Worm (Caenorhabditis elegans) whole organism, mixed stage, embryonic: ENCODE measurements around the gene Y69A2AR.46.

Source experiments
- M03D4.4 ChIP-seq: sonication (generic microtip); optimal IDR thresholded peaks from 2 replicates; lab custom pipeline; 2017; ENCODE audit warnings: mild to moderate bottlenecking, missing genetic modification characterization, missing compliant biosample characterization
- bed-3 ChIP-seq: fragments of 200-800 bp; sonication (Bioruptor generic); optimal IDR thresholded peaks from 3 replicates; lab custom pipeline; 2018; ENCODE audit warnings: mild to moderate bottlenecking, missing genetic modification characterization, moderate library complexity, missing compliant biosample characterization
- blmp-1 ChIP-seq: fragments of 150-350 bp; optimal IDR thresholded peaks from 2 replicates; lab custom pipeline; 2014; ENCODE audit warnings: missing biosample characterization, missing genetic modification characterization
- ceh-39 ChIP-seq: fragments of 150-350 bp; optimal IDR thresholded peaks from 2 replicates; lab custom pipeline; 2014; ENCODE audit warnings: missing biosample characterization, missing genetic modification characterization
- ceh-83 ChIP-seq: fragments of 200-800 bp; sonication (Bioruptor generic); optimal IDR thresholded peaks from 2 replicates; lab custom pipeline; 2018; ENCODE audit warnings: mild to moderate bottlenecking, missing genetic modification characterization, missing compliant biosample characterization
- ces-1 ChIP-seq: fragments of 150-350 bp; optimal IDR thresholded peaks from 2 replicates; lab custom pipeline; 2014; ENCODE audit warnings: missing biosample characterization, missing genetic modification reagents, missing genetic modification characterization
- cnd-1 ChIP-seq: fragments of 200-800 bp; sonication (Bioruptor generic); optimal IDR thresholded peaks from 2 replicates; lab custom pipeline; 2018; ENCODE audit warnings: mild to moderate bottlenecking, missing genetic modification characterization, missing compliant biosample characterization
- drap-1 ChIP-seq: fragments of 200-800 bp; sonication (Bioruptor generic); optimal IDR thresholded peaks from 3 replicates; lab custom pipeline; 2018; ENCODE audit warnings: mild to moderate bottlenecking, missing genetic modification characterization, missing compliant biosample characterization
- elt-1 ChIP-seq: sonication (generic microtip); optimal IDR thresholded peaks from 2 replicates; lab custom pipeline; 2017; ENCODE audit warnings: missing genetic modification characterization, mild to moderate bottlenecking, missing compliant biosample characterization, antibody characterized with exemption, moderate library complexity, borderline replicate concordance; ENCODE audit not compliant: insufficient read depth
- elt-3 ChIP-seq: fragments of 150-350 bp; optimal IDR thresholded peaks from 2 replicates; lab custom pipeline; 2014; ENCODE audit warnings: missing biosample characterization, missing genetic modification characterization
- flh-1 ChIP-seq: fragments of 200-800 bp; sonication (Bioruptor generic); optimal IDR thresholded peaks from 2 replicates; lab custom pipeline; 2018; ENCODE audit warnings: mild to moderate bottlenecking, missing genetic modification characterization, moderate library complexity, missing compliant biosample characterization
- ham-2 ChIP-seq: fragments of 200-800 bp; sonication (Bioruptor generic); optimal IDR thresholded peaks from 2 replicates; lab custom pipeline; 2018; ENCODE audit warnings: mild to moderate bottlenecking, missing genetic modification characterization, missing compliant biosample characterization
- hlh-1 ChIP-seq: fragments of 150-350 bp; optimal IDR thresholded peaks from 2 replicates; lab custom pipeline; 2014; ENCODE audit warnings: missing biosample characterization, missing genetic modification reagents, missing genetic modification characterization
- lin-13 ChIP-seq: fragments of 150-350 bp; optimal IDR thresholded peaks from 2 replicates; lab custom pipeline; 2014; ENCODE audit warnings: missing biosample characterization, missing genetic modification characterization
- lin-32 ChIP-seq: fragments of 200-800 bp; sonication (Bioruptor generic); optimal IDR thresholded peaks from 2 replicates; lab custom pipeline; 2018; ENCODE audit warnings: mild to moderate bottlenecking, missing genetic modification characterization, missing compliant biosample characterization
- lsy-2 ChIP-seq: fragments of 150-350 bp; optimal IDR thresholded peaks from 2 replicates; lab custom pipeline; 2014; ENCODE audit warnings: missing biosample characterization, missing genetic modification characterization
- mls-2 ChIP-seq: sonication (generic microtip); optimal IDR thresholded peaks from 2 replicates; lab custom pipeline; 2016; ENCODE audit warnings: mild to moderate bottlenecking, missing genetic modification characterization, moderate library complexity, missing compliant biosample characterization
- nhr-12 ChIP-seq: fragments of 150-350 bp; optimal IDR thresholded peaks from 2 replicates; lab custom pipeline; 2014; ENCODE audit warnings: missing biosample characterization, missing genetic modification characterization
- nhr-2 ChIP-seq: fragments of 150-350 bp; optimal IDR thresholded peaks from 2 replicates; lab custom pipeline; 2014; ENCODE audit warnings: missing biosample characterization, missing genetic modification characterization
- nhr-237 ChIP-seq: fragments of 150-350 bp; optimal IDR thresholded peaks from 2 replicates; lab custom pipeline; 2014; ENCODE audit warnings: missing biosample characterization, missing genetic modification characterization
- nhr-28 ChIP-seq: fragments of 150-350 bp; optimal IDR thresholded peaks from 2 replicates; lab custom pipeline; 2014; ENCODE audit warnings: missing biosample characterization, missing genetic modification characterization
- nhr-76 ChIP-seq: sonication (generic microtip); optimal IDR thresholded peaks from 2 replicates; lab custom pipeline; 2017; ENCODE audit warnings: missing biosample characterization, missing genetic modification characterization
- pha-4 ChIP-seq: fragments of 150-350 bp; optimal IDR thresholded peaks from 2 replicates; lab custom pipeline; 2018; ENCODE audit warnings: missing biosample characterization, missing genetic modification reagents, missing genetic modification characterization
- sem-2 ChIP-seq: fragments of 200-800 bp; sonication (Bioruptor generic); optimal IDR thresholded peaks from 2 replicates; lab custom pipeline; 2018; ENCODE audit warnings: mild to moderate bottlenecking, missing genetic modification characterization, missing compliant biosample characterization
- snpc-4 ChIP-seq: fragments of 150-350 bp; optimal IDR thresholded peaks from 2 replicates; lab custom pipeline; 2014; ENCODE audit warnings: missing biosample characterization, missing genetic modification characterization
- sptf-1 ChIP-seq: sonication (generic microtip); optimal IDR thresholded peaks from 2 replicates; lab custom pipeline; 2017; ENCODE audit warnings: mild to moderate bottlenecking, missing genetic modification characterization, moderate library complexity, missing compliant biosample characterization
- tbx-8 ChIP-seq: fragments of 200-800 bp; sonication (Bioruptor generic); optimal IDR thresholded peaks from 2 replicates; lab custom pipeline; 2018; ENCODE audit warnings: mild to moderate bottlenecking, missing genetic modification characterization, moderate library complexity, missing compliant biosample characterization
- unc-120 ChIP-seq: sonication (generic microtip); optimal IDR thresholded peaks from 2 replicates; lab custom pipeline; 2017; ENCODE audit warnings: missing genetic modification characterization, missing compliant biosample characterization; ENCODE audit not compliant: poor library complexity, severe bottlenecking
- unc-39 ChIP-seq: fragments of 150-350 bp; optimal IDR thresholded peaks from 2 replicates; lab custom pipeline; 2014; ENCODE audit warnings: missing biosample characterization, missing genetic modification characterization
- unc-62 ChIP-seq: fragments of 150-350 bp; optimal IDR thresholded peaks from 2 replicates; lab custom pipeline; 2014; ENCODE audit warnings: missing biosample characterization, missing genetic modification reagents, missing genetic modification characterization
- ztf-11 ChIP-seq: fragments of 150-350 bp; optimal IDR thresholded peaks from 2 replicates; lab custom pipeline; 2014; ENCODE audit warnings: missing biosample characterization, missing genetic modification characterization

The Y69A2AR.46 gene

DNA sequence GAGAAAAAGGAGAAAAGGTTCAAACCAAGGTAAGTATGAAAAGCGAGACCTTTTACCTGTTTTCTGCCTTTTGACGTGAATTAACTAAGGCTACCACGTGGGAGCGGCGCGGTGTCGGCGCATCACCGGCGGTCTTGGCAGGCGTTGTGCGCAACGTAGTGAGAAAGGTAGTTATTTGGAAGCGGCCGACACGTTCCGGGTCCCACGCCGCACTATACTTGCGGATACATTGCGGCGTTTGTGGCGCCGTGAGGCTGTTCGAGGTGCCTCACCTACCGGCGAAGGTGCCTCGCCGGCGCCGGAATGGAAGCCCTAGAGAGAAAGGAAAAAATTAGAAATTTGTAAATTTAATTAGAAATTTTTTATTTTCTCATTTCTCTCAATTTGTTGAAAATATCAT is 8.6 kb upstream of the Y69A2AR.46 start:
- TF ChIP-seq nhr-28 (no peak), unc-62 (GFP tag; lab: Kevin White, UChicago) (no peak), drap-1 (no peak), nhr-2 (no peak), elt-3 (tag; lab: Kevin White, UChicago) (no peak), pha-4 (no peak), bed-3 (no peak), mls-2 (tag; lab: Kevin White, UChicago) (no peak)

- TF ChIP-seq sptf-1, result no peak
- no peak for TF ChIP-seq bed-3
- TF ChIP-seq ces-1 (GFP tag; lab: Kevin White, UChicago), result no peak
- TF ChIP-seq ham-2 (GFP tag; lab: Kevin White, UChicago), result no peak
- TF ChIP-seq unc-120, result no peak
- no peak for TF ChIP-seq lin-32 (GFP tag; lab: Kevin White, UChicago)
- TF ChIP-seq hlh-1 (tag; lab: Kevin White, UChicago), result no peak
- TF ChIP-seq flh-1 (GFP tag; lab: Kevin White, UChicago), result no peak
- TF ChIP-seq ceh-39 (tag; lab: Kevin White, UChicago), result no peak
- TF ChIP-seq drap-1, result no peak
- TF ChIP-seq elt-1 (tag; lab: Kevin White, UChicago), result no peak
- no peak for TF ChIP-seq unc-39
- TF ChIP-seq, all 35 proteins: peak for 0
Observed at ce11 chrIV:2556211-2556610, 5.2 kb upstream of the Y69A2AR.46 start.

DNA sequence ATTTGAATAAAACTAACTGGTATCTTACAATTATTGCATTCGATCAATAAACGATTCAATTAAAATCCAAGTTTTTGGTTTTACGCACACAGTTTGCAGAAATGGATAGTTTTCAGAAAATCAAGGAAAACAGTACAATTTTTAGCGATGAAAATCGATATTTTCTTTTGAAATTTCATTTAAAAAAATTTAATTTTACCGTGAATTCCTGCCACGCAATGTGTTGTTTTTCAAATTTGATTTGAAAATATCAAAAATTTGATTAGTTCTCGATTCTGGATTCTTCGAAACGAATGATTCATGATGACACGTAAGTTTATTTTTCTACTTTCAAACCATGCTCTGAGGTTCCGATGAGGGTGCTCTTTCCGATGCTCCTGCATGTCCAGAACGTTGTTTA is 613 bp downstream of the Y69A2AR.46 start, which contains the start of gene Y69A2AR.50:
TSS of gene Y69A2AR.50 (plus strand) at position 301 of the 400 bp plus-strand sequence.
- TF ChIP-seq lsy-2 (tag; lab: Kevin White, UChicago) (no peak), mls-2 (tag; lab: Kevin White, UChicago) (no peak), ham-2 (GFP tag; lab: Kevin White, UChicago) (no peak), lin-13 (no peak), hlh-1 (tag; lab: Kevin White, UChicago) (no peak), drap-1 (no peak), nhr-237 (tag; lab: Kevin White, UChicago) (no peak), ceh-39 (tag; lab: Kevin White, UChicago) (no peak), sem-2 (GFP tag; lab: Kevin White, UChicago) (no peak), flh-1 (GFP tag; lab: Kevin White, UChicago) (no peak), M03D4.4 (tag; lab: Kevin White, UChicago) (no peak), blmp-1 (no peak), nhr-28 (no peak), ceh-83 (GFP tag; lab: Kevin White, UChicago) (no peak), unc-62 (GFP tag; lab: Kevin White, UChicago) (no peak), nhr-76 (tag; lab: Kevin White, UChicago) (no peak), pha-4 (no peak), elt-1 (tag; lab: Kevin White, UChicago) (no peak), snpc-4 (tag; lab: Kevin White, UChicago) (no peak)

DNA sequence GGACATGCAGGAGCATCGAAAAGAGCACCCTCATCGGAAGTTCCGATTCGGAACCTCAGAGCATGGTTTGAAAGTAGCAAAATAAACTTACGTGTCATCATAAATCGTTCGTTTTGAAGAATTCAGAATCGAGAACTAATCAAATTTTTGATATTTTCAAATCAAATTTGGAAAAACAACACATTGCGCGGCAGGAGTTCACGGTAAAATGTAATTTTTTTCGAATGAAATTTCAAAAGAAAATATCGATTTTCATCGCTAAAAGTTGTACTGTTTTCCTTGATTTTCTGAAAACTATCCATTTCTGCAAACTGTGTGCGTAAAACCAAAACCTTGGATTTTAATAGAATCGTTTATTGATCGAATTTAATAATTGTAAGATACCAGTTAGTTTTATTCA is 2.5 kb downstream of the Y69A2AR.46 start, which contains the start of gene Y69A2AR.24:
TSS of gene Y69A2AR.24 (minus strand) at position 101 of the 400 bp plus-strand sequence.
- no peak for TF ChIP-seq ceh-39 (tag; lab: Kevin White, UChicago)
- no peak for TF ChIP-seq cnd-1 (tag; lab: Kevin White, UChicago)
- no peak for TF ChIP-seq ces-1 (GFP tag; lab: Kevin White, UChicago)
- no peak for TF ChIP-seq nhr-76 (tag; lab: Kevin White, UChicago)
- TF ChIP-seq lin-32 (GFP tag; lab: Kevin White, UChicago), result no peak
- no peak for TF ChIP-seq ztf-11 (tag; lab: Kevin White, UChicago)
- no peak for TF ChIP-seq hlh-1 (tag; lab: Kevin White, UChicago)

ce11 chrIV:2568267-2568666 is 6.8 kb downstream of the Y69A2AR.46 start, which contains the start of the genes Y69A2AR.25 and Y69A2AR.12:
Y69A2AR.25 (minus strand) TSS chrIV:2568367.
Y69A2AR.12 (plus strand) TSS chrIV:2568614.
- TF ChIP-seq mls-2 (tag; lab: Kevin White, UChicago) (no peak), ces-1 (GFP tag; lab: Kevin White, UChicago) (no peak), blmp-1 (no peak)
- TF ChIP-seq, all 35 proteins: peak for 0

- TF ChIP-seq sptf-1 (no peak), snpc-4 (tag; lab: Kevin White, UChicago) (no peak), ztf-11 (tag; lab: Kevin White, UChicago) (no peak), pha-4 (no peak), lsy-2 (tag; lab: Kevin White, UChicago) (no peak), unc-120 (no peak), tbx-8 (GFP tag; lab: Kevin White, UChicago) (no peak), cnd-1 (tag; lab: Kevin White, UChicago) (no peak), sem-2 (GFP tag; lab: Kevin White, UChicago) (no peak), ham-2 (GFP tag; lab: Kevin White, UChicago) (no peak), nhr-12 (no peak), M03D4.4 (tag; lab: Kevin White, UChicago) (no peak)
Observed at ce11 chrIV:2572107-2572506, 10.6 kb downstream of the Y69A2AR.46 start, which contains the start of gene Y69A2AR.51. Y69A2AR.51 (plus strand) TSS chrIV:2572407.
